Fruit fly (Drosophila melanogaster) whole organism, embryonic: ENCODE measurements around the gene dre4.
A peak's percentile ranks its signal among the peaks of the same experiment; 100 is the strongest.

Experiments used
- Ada2b ChIP-seq: fragments of 200-800 bp; sonication (Bioruptor generic); IDR thresholded peaks from 2 replicates; pipeline ENCODE4 v1.3.6; 2022; ENCODE audit warnings: missing biosample characterization, missing genetic modification characterization
- Asciz ChIP-seq: fragments of 200-800 bp; sonication (Bioruptor generic); optimal IDR thresholded peaks from 2 replicates; lab custom pipeline; 2017; ENCODE audit warnings: missing biosample characterization, mild to moderate bottlenecking, missing genetic modification characterization, missing genetic modification reagents
- BtbVII ChIP-seq: fragments of 200-800 bp; sonication (Bioruptor generic); optimal IDR thresholded peaks from 3 replicates; lab custom pipeline; 2017; ENCODE audit warnings: missing biosample characterization, mild to moderate bottlenecking, missing genetic modification characterization
- Bteb2 ChIP-seq: fragments of 200-800 bp; sonication (Bioruptor generic); optimal IDR thresholded peaks from 2 replicates; lab custom pipeline; 2016; ENCODE audit warnings: missing biosample characterization, missing genetic modification characterization
- CG10462 ChIP-seq: fragments of 200-800 bp; sonication (Bioruptor generic); optimal IDR thresholded peaks from 2 replicates; lab custom pipeline; 2016; ENCODE audit warnings: missing biosample characterization, missing genetic modification characterization
- CG10979 ChIP-seq: fragments of 200-800 bp; sonication (Bioruptor generic); optimal IDR thresholded peaks from 2 replicates; lab custom pipeline; 2018; ENCODE audit warnings: missing biosample characterization, mild to moderate bottlenecking, missing genetic modification characterization, moderate library complexity
- CG11456 ChIP-seq: fragments of 200-800 bp; sonication (Bioruptor generic); IDR thresholded peaks from 3 replicates; pipeline ENCODE4 v1.3.6; 2022; ENCODE audit warnings: missing biosample characterization, missing genetic modification characterization
- CG1233 ChIP-seq: fragments of 200-800 bp; sonication (Bioruptor generic); optimal IDR thresholded peaks from 4 replicates; lab custom pipeline; 2018; ENCODE audit warnings: missing biosample characterization, mild to moderate bottlenecking, missing genetic modification characterization
- CG14441 ChIP-seq: fragments of 200-800 bp; sonication (Bioruptor generic); IDR thresholded peaks from 2 replicates; pipeline ENCODE4 v1.3.6; 2022; ENCODE audit warnings: missing biosample characterization, missing genetic modification characterization
- CG15011 ChIP-seq: fragments of 200-800 bp; sonication (Bioruptor generic); optimal IDR thresholded peaks from 3 replicates; lab custom pipeline; 2018; ENCODE audit warnings: missing biosample characterization, mild to moderate bottlenecking, missing genetic modification characterization
- CG1529 ChIP-seq: fragments of 200-800 bp; sonication (Bioruptor generic); optimal IDR thresholded peaks from 3 replicates; lab custom pipeline; 2018; ENCODE audit warnings: missing biosample characterization, missing genetic modification characterization
- CG17385 ChIP-seq: fragments of 200-800 bp; sonication (Bioruptor generic); optimal IDR thresholded peaks from 3 replicates; lab custom pipeline; 2018; ENCODE audit warnings: missing biosample characterization, mild to moderate bottlenecking, missing genetic modification characterization
- CG2129 ChIP-seq: fragments of 200-800 bp; sonication (Bioruptor generic); IDR thresholded peaks from 2 replicates; pipeline ENCODE4 v1.3.6; 2022; ENCODE audit warnings: missing biosample characterization, missing genetic modification characterization; ENCODE audit not compliant: partially characterized antibody
- CG2678 ChIP-seq: fragments of 200-800 bp; sonication (Bioruptor generic); optimal IDR thresholded peaks from 3 replicates; lab custom pipeline; 2019; ENCODE audit warnings: missing biosample characterization, mild to moderate bottlenecking, missing genetic modification characterization, moderate library complexity
- CG2712 ChIP-seq: fragments of 200-800 bp; optimal IDR thresholded peaks from 3 replicates; lab custom pipeline; 2019; ENCODE audit warnings: missing biosample characterization, mild to moderate bottlenecking, missing genetic modification characterization, moderate library complexity
- CG32532 ChIP-seq: fragments of 200-800 bp; sonication (Bioruptor generic); IDR thresholded peaks from 2 replicates; pipeline ENCODE4 v1.3.6; 2022; ENCODE audit warnings: missing biosample characterization, missing genetic modification characterization
- CG3281 ChIP-seq: fragments of 200-800 bp; sonication (Bioruptor generic); optimal IDR thresholded peaks from 3 replicates; lab custom pipeline; 2017; ENCODE audit warnings: missing biosample characterization, mild to moderate bottlenecking, missing genetic modification characterization
- CG6854 ChIP-seq: fragments of 200-800 bp; sonication (Bioruptor generic); optimal IDR thresholded peaks from 3 replicates; lab custom pipeline; 2017; ENCODE audit warnings: missing biosample characterization, mild to moderate bottlenecking, missing genetic modification characterization
- CG7987 ChIP-seq: fragments of 200-800 bp; sonication (Bioruptor generic); optimal IDR thresholded peaks from 2 replicates; lab custom pipeline; 2018; ENCODE audit warnings: missing biosample characterization, mild to moderate bottlenecking, missing genetic modification characterization, moderate library complexity
- CG8478 ChIP-seq: fragments of >200 bp; optimal IDR thresholded peaks from 2 replicates; lab custom pipeline; 2018
- Camta ChIP-seq: fragments of 200-800 bp; sonication (Bioruptor generic); optimal IDR thresholded peaks from 2 replicates; lab custom pipeline; 2016; ENCODE audit warnings: missing biosample characterization, missing genetic modification characterization
- Chrac-16 ChIP-seq: fragments of 200-800 bp; sonication (Bioruptor generic); optimal IDR thresholded peaks from 3 replicates; lab custom pipeline; 2016; ENCODE audit warnings: missing biosample characterization, missing genetic modification characterization
- Gsc ChIP-seq: fragments of 200-800 bp; sonication (Bioruptor generic); IDR thresholded peaks from 2 replicates; pipeline ENCODE4 v1.3.6; 2022; ENCODE audit warnings: missing biosample characterization, missing genetic modification characterization
- H15 ChIP-seq: fragments of 200-800 bp; sonication (Bioruptor generic); IDR thresholded peaks from 3 replicates; pipeline ENCODE4 v1.3.6; 2022; ENCODE audit warnings: missing biosample characterization, missing genetic modification characterization
- HHEX ChIP-seq: fragments of 200-800 bp; sonication (Bioruptor generic); optimal IDR thresholded peaks from 3 replicates; lab custom pipeline; 2017; ENCODE audit warnings: missing biosample characterization, mild to moderate bottlenecking, missing genetic modification characterization, missing genetic modification reagents
- MTF-1 ChIP-seq: fragments of 200-800 bp; sonication (Bioruptor generic); optimal IDR thresholded peaks from 2 replicates; lab custom pipeline; 2018; ENCODE audit warnings: missing biosample characterization, mild to moderate bottlenecking, missing genetic modification characterization, borderline replicate concordance
- Meics ChIP-seq: fragments of 200-800 bp; sonication (Bioruptor generic); optimal IDR thresholded peaks from 2 replicates; lab custom pipeline; 2017; ENCODE audit warnings: missing biosample characterization, mild to moderate bottlenecking, missing genetic modification characterization
- Oli ChIP-seq: fragments of 200-800 bp; sonication (Bioruptor generic); optimal IDR thresholded peaks from 2 replicates; lab custom pipeline; 2018; ENCODE audit warnings: missing biosample characterization, mild to moderate bottlenecking, missing genetic modification characterization, moderate library complexity
- bcd ChIP-seq: fragments of 200-800 bp; sonication (Bioruptor generic); optimal IDR thresholded peaks from 2 replicates; lab custom pipeline; 2017; ENCODE audit warnings: missing biosample characterization, mild to moderate bottlenecking, missing genetic modification characterization
- btn ChIP-seq: fragments of 200-800 bp; sonication (Bioruptor generic); optimal IDR thresholded peaks from 2 replicates; lab custom pipeline; 2016; ENCODE audit warnings: missing biosample characterization, missing genetic modification characterization
- cad ChIP-seq: fragments of >200 bp; optimal IDR thresholded peaks from 2 replicates; lab custom pipeline; 2017; ENCODE audit warnings: missing biosample characterization, missing genetic modification characterization
- cg ChIP-seq: fragments of 200-800 bp; sonication (Bioruptor generic); optimal IDR thresholded peaks from 3 replicates; lab custom pipeline; 2019; ENCODE audit warnings: missing biosample characterization, mild to moderate bottlenecking, missing genetic modification characterization, moderate library complexity
- ci ChIP-seq: fragments of 200-800 bp; sonication (Bioruptor generic); IDR thresholded peaks from 3 replicates; pipeline ENCODE4 v1.3.6; 2022; ENCODE audit warnings: missing biosample characterization, missing genetic modification characterization
- croc ChIP-seq: fragments of 200-800 bp; sonication (Bioruptor generic); conservative IDR thresholded peaks from 3 replicates; pipeline ENCODE4 v1.3.6; 2022; ENCODE audit warnings: missing biosample characterization, missing genetic modification characterization
- dimm ChIP-seq: fragments of 200-800 bp; sonication (Bioruptor generic); IDR thresholded peaks from 2 replicates; pipeline ENCODE4 v1.3.6; 2022; ENCODE audit warnings: missing biosample characterization, missing genetic modification characterization
- fd102C ChIP-seq: fragments of 200-800 bp; sonication (Bioruptor generic); optimal IDR thresholded peaks from 2 replicates; lab custom pipeline; 2018; ENCODE audit warnings: missing biosample characterization, mild to moderate bottlenecking, missing genetic modification characterization, moderate library complexity
- fu2 ChIP-seq: fragments of 200-800 bp; sonication (Bioruptor generic); optimal IDR thresholded peaks from 2 replicates; lab custom pipeline; 2016; ENCODE audit warnings: missing biosample characterization, missing genetic modification characterization
- insv ChIP-seq, 2 experiments: fragments of 200-800 bp; sonication (Bioruptor generic); optimal IDR thresholded peaks; 3 replicates each; lab custom pipeline; 2016 to 2018; ENCODE audit warnings: missing biosample characterization in 2 of 2, missing genetic modification characterization in 2 of 2
- lov ChIP-seq, 2 experiments: fragments of 200-800 bp in 1 of 2; fragments of >200 bp in 1 of 2; sonication (Bioruptor generic) in 1 of 2; IDR thresholded peaks in 1 of 2; optimal IDR thresholded peaks in 1 of 2; 2 replicates in 1 of 2; 3 replicates in 1 of 2; pipeline versions ENCODE4 v1.3.6 to Lab custom; 2017 to 2022; ENCODE audit warnings: missing biosample characterization in 1 of 2, missing genetic modification characterization in 1 of 2
- org-1 ChIP-seq: fragments of 200-800 bp; sonication (Bioruptor generic); optimal IDR thresholded peaks from 2 replicates; lab custom pipeline; 2017; ENCODE audit warnings: missing biosample characterization, missing genetic modification characterization
- pho ChIP-seq: fragments of 200-800 bp; sonication (Bioruptor generic); optimal IDR thresholded peaks from 2 replicates; lab custom pipeline; 2016; ENCODE audit warnings: missing biosample characterization, missing genetic modification characterization
- pum ChIP-seq: fragments of 200-800 bp; sonication (Bioruptor generic); optimal IDR thresholded peaks from 2 replicates; lab custom pipeline; 2016; ENCODE audit warnings: missing biosample characterization, missing genetic modification characterization
- ranshi ChIP-seq: fragments of 200-800 bp; sonication (Bioruptor generic); IDR thresholded peaks from 2 replicates; pipeline ENCODE4 v1.3.6; 2022; ENCODE audit warnings: missing biosample characterization, missing genetic modification characterization
- ro ChIP-seq: fragments of 200-800 bp; sonication (Bioruptor generic); IDR thresholded peaks from 2 replicates; pipeline ENCODE4 v1.3.6; 2022; ENCODE audit warnings: missing biosample characterization, missing genetic modification characterization
- sd ChIP-seq: fragments of 200-800 bp; sonication (Bioruptor generic); optimal IDR thresholded peaks from 3 replicates; lab custom pipeline; 2018; ENCODE audit warnings: missing biosample characterization, mild to moderate bottlenecking, missing genetic modification characterization, moderate library complexity
- sim ChIP-seq: fragments of 200-800 bp; sonication (Bioruptor generic); IDR thresholded peaks from 2 replicates; pipeline ENCODE4 v1.3.6; 2022; ENCODE audit warnings: missing biosample characterization, missing genetic modification characterization
- sr ChIP-seq: fragments of 200-800 bp; sonication (Bioruptor generic); IDR thresholded peaks from 3 replicates; pipeline ENCODE4 v1.3.6; 2022; ENCODE audit warnings: missing biosample characterization, missing genetic modification characterization
- stc ChIP-seq: fragments of 200-800 bp; sonication (Bioruptor generic); IDR thresholded peaks from 2 replicates; pipeline ENCODE4 v1.3.6; 2022; ENCODE audit warnings: missing biosample characterization, missing genetic modification characterization
- tx ChIP-seq: fragments of 200-800 bp; sonication (Bioruptor generic); optimal IDR thresholded peaks from 2 replicates; lab custom pipeline; 2016; ENCODE audit warnings: missing biosample characterization, missing genetic modification characterization
- vfl ChIP-seq: fragments of 200-800 bp; sonication (Bioruptor generic); optimal IDR thresholded peaks from 2 replicates; lab custom pipeline; 2016; ENCODE audit warnings: missing biosample characterization, missing genetic modification characterization
- zfh1 ChIP-seq: fragments of 200-800 bp; sonication (Bioruptor generic); IDR thresholded peaks from 3 replicates; pipeline ENCODE4 v1.3.6; 2022; ENCODE audit warnings: missing biosample characterization, missing genetic modification characterization

Gene dre4

dm6 chr3L:1859563-1859962 lies 16.5 kb downstream of the dre4 start (continued):
- TF ChIP-seq H15 (GFP tag; lab: Robert Waterston, UW) (no peak), CG8478 (lab: Kevin White, UChicago) (no peak), ranshi (GFP tag; lab: Robert Waterston, UW) (peak; percentile 19; the same call in 1 of the 2 replicates), CG14441 (GFP tag; lab: Robert Waterston, UW) (no peak), Chrac-16 (no peak), org-1 (GFP tag; lab: Kevin White, UChicago) (no peak), CG1529 (GFP tag; lab: Kevin White, UChicago) (no peak), dimm (GFP tag; lab: Robert Waterston, UW) (no peak), CG2678 (tag; lab: Kevin White, UChicago) (peak; percentile 2), fu2 (GFP tag; lab: Kevin White, UChicago) (no peak), Gsc (no peak), CG15011 (GFP tag; lab: Kevin White, UChicago) (no peak), MTF-1 (peak; percentile 0), HHEX (GFP tag; lab: Kevin White, UChicago) (peak; percentile 45), insv (GFP tag; optimal IDR thresholded peaks at IDR 0.05; lab: Kevin White, UChicago) (no peak), zfh1 (GFP tag; lab: Robert Waterston, UW) (0 out of 3 replicates have a peak, but pooled peaks have one; percentile 18), CG7987 (GFP tag; lab: Kevin White, UChicago) (peak; percentile 45), ro (GFP tag; lab: Robert Waterston, UW) (no peak), CG2129 (GFP tag; lab: Robert Waterston, UW) (no peak), stc (GFP tag; lab: Robert Waterston, UW) (no peak), pho (GFP tag; lab: Kevin White, UChicago) (no peak), pum (GFP tag; lab: Kevin White, UChicago) (no peak), Oli (no peak), croc (GFP tag; lab: Robert Waterston, UW) (no peak), fd102C (GFP tag; lab: Kevin White, UChicago) (peak; percentile 10), lov (optimal IDR thresholded peaks at IDR 0.05; lab: Kevin White, UChicago) (no peak), lov (GFP tag; IDR thresholded peaks at IDR 0.05; lab: Robert Waterston, UW) (0 out of 3 replicates have a peak, but pooled peaks have one; percentile 52), sim (GFP tag; lab: Robert Waterston, UW) (0 out of 2 replicates have a peak, but pooled peaks have one; percentile 44), sr (GFP tag; lab: Robert Waterston, UW) (0 out of 3 replicates have a peak, but pooled peaks have one; percentile 35), CG11456 (GFP tag; lab: Robert Waterston, UW) (peak; percentile 43; the same call in 1 of the 3 replicates), CG17385 (GFP tag; lab: Kevin White, UChicago) (peak; percentile 15), Ada2b (GFP tag; lab: Robert Waterston, UW) (no peak), sd (tag; lab: Kevin White, UChicago) (peak; percentile 42), bcd (no peak), tx (GFP tag; lab: Kevin White, UChicago) (no peak), cad (GFP tag; lab: Kevin White, UChicago) (no peak), CG6854 (GFP tag; lab: Kevin White, UChicago) (peak; percentile 19), Meics (GFP tag; lab: Kevin White, UChicago) (peak; percentile 17), Bteb2 (no peak), CG2712 (tag; lab: Kevin White, UChicago) (peak; percentile 12), Asciz (peak; percentile 39), CG10979 (tag; lab: Kevin White, UChicago) (no peak), CG3281 (GFP tag; lab: Kevin White, UChicago) (peak; percentile 56), CG32532 (GFP tag; lab: Robert Waterston, UW) (0 out of 2 replicates have a peak, but pooled peaks have one; percentile 28), CG10462 (no peak), Camta (GFP tag; lab: Kevin White, UChicago) (no peak), vfl (no peak), CG1233 (peak; percentile 55), BtbVII (GFP tag; lab: Kevin White, UChicago) (peak; percentile 9), btn (GFP tag; lab: Kevin White, UChicago) (no peak), ci (GFP tag; lab: Robert Waterston, UW) (peak; percentile 17; the same call in 1 of the 3 replicates), cg (GFP tag; lab: Kevin White, UChicago) (peak; percentile 82)
